Worm (Caenorhabditis elegans) whole organism, young adult: ENCODE measurements around the gene D1046.16.

Experiments used
- B0261.1 ChIP-seq: sonication (generic microtip); optimal IDR thresholded peaks from 2 replicates; lab custom pipeline; 2016; ENCODE audit warnings: mild to moderate bottlenecking, missing genetic modification characterization, moderate library complexity, missing compliant biosample characterization
- C06A6.2 ChIP-seq: fragments of 200-800 bp; sonication (Bioruptor generic); conservative IDR thresholded peaks from 2 replicates; pipeline ENCODE4 v1.3.6; 2022; ENCODE audit warnings: missing genetic modification characterization, missing compliant biosample characterization
- F22D6.2 ChIP-seq: sonication (generic microtip); optimal IDR thresholded peaks from 2 replicates; lab custom pipeline; 2016; ENCODE audit warnings: mild to moderate bottlenecking, missing genetic modification characterization, missing compliant biosample characterization
- F57A8.1 ChIP-seq: fragments of 200-800 bp; sonication (Bioruptor generic); optimal IDR thresholded peaks from 2 replicates; lab custom pipeline; 2018; ENCODE audit warnings: mild to moderate bottlenecking, missing genetic modification characterization, moderate library complexity, missing compliant biosample characterization
- K11D2.4 ChIP-seq: fragments of 200-800 bp; sonication (Bioruptor generic); IDR thresholded peaks from 2 replicates; pipeline ENCODE4 v1.3.6; 2022; ENCODE audit warnings: missing genetic modification reagents, missing genetic modification characterization, missing compliant biosample characterization
- K12H6.12 ChIP-seq: fragments of 200-800 bp; sonication (Bioruptor generic); optimal IDR thresholded peaks from 2 replicates; lab custom pipeline; 2018; ENCODE audit warnings: mild to moderate bottlenecking, missing genetic modification characterization, missing compliant biosample characterization
- Y53G8AR.9 ChIP-seq: fragments of 200-800 bp; sonication (Bioruptor generic); conservative IDR thresholded peaks from 2 replicates; pipeline ENCODE4 v1.3.6; 2022; ENCODE audit warnings: missing genetic modification reagents, missing genetic modification characterization, missing compliant biosample characterization
- Y67H2A.10 ChIP-seq: fragments of 200-800 bp; sonication (Bioruptor generic); conservative IDR thresholded peaks from 2 replicates; pipeline ENCODE4 v1.3.6; 2022; ENCODE audit warnings: missing genetic modification reagents, missing genetic modification characterization, missing compliant biosample characterization
- ZK185.1 ChIP-seq: sonication (generic microtip); optimal IDR thresholded peaks from 2 replicates; lab custom pipeline; 2016; ENCODE audit warnings: mild to moderate bottlenecking, missing genetic modification characterization, missing compliant biosample characterization; ENCODE audit not compliant: poor library complexity, severe bottlenecking
- atf-7 ChIP-seq: sonication (generic microtip); optimal IDR thresholded peaks from 2 replicates; lab custom pipeline; 2017; ENCODE audit warnings: mild to moderate bottlenecking, missing genetic modification characterization, missing compliant biosample characterization
- attf-3 ChIP-seq: fragments of 200-800 bp; sonication (Bioruptor generic); conservative IDR thresholded peaks from 2 replicates; pipeline ENCODE4 v1.3.6; 2022; ENCODE audit warnings: missing genetic modification reagents, missing genetic modification characterization, missing compliant biosample characterization
- attf-5 ChIP-seq: fragments of 200-800 bp; sonication (Bioruptor generic); optimal IDR thresholded peaks from 2 replicates; lab custom pipeline; 2018; ENCODE audit warnings: mild to moderate bottlenecking, missing genetic modification characterization, missing compliant biosample characterization
- cebp-1 ChIP-seq, 2 experiments: fragments of 200-800 bp in 1 of 2; sonication (Bioruptor generic) in 1 of 2; sonication (generic microtip) in 1 of 2; IDR thresholded peaks in 1 of 2; optimal IDR thresholded peaks in 1 of 2; 2 replicates each; pipeline versions ENCODE4 v1.3.6 to Lab custom; 2017 to 2022; ENCODE audit warnings: missing compliant biosample characterization in 2 of 2, missing genetic modification characterization in 2 of 2, mild to moderate bottlenecking in 1 of 2, missing genetic modification reagents in 1 of 2, moderate library complexity in 1 of 2
- ceh-27 ChIP-seq: fragments of 200-800 bp; sonication (Bioruptor generic); optimal IDR thresholded peaks from 2 replicates; lab custom pipeline; 2018; ENCODE audit warnings: mild to moderate bottlenecking, missing genetic modification characterization, moderate library complexity, missing compliant biosample characterization
- ceh-40 ChIP-seq: fragments of 200-800 bp; sonication (Bioruptor generic); IDR thresholded peaks from 2 replicates; pipeline ENCODE4 v1.3.6; 2022; ENCODE audit warnings: missing genetic modification characterization, missing compliant biosample characterization
- chd-7 ChIP-seq: sonication (generic microtip); optimal IDR thresholded peaks from 2 replicates; lab custom pipeline; 2016; ENCODE audit warnings: mild to moderate bottlenecking, missing genetic modification characterization, moderate library complexity, missing compliant biosample characterization
- die-1 ChIP-seq: sonication (generic microtip); optimal IDR thresholded peaks from 2 replicates; lab custom pipeline; 2016; ENCODE audit warnings: missing genotype, mild to moderate bottlenecking, missing genetic modification characterization, missing compliant biosample characterization
- egrh-3 ChIP-seq: fragments of 200-800 bp; sonication (Bioruptor generic); IDR thresholded peaks from 2 replicates; pipeline ENCODE4 v1.3.6; 2022; ENCODE audit warnings: missing genetic modification reagents, missing genetic modification characterization, missing compliant biosample characterization
- ekl-4 ChIP-seq: fragments of 200-800 bp; sonication (Bioruptor generic); IDR thresholded peaks from 2 replicates; pipeline ENCODE4 v1.3.6; 2022; ENCODE audit warnings: missing genetic modification reagents, missing genetic modification characterization, missing compliant biosample characterization
- ets-4 ChIP-seq: fragments of 200-800 bp; sonication (Bioruptor generic); optimal IDR thresholded peaks from 2 replicates; lab custom pipeline; 2018; ENCODE audit warnings: mild to moderate bottlenecking, missing genetic modification characterization, missing compliant biosample characterization
- gei-17 ChIP-seq: fragments of 200-800 bp; sonication (Bioruptor generic); optimal IDR thresholded peaks from 2 replicates; lab custom pipeline; 2018; ENCODE audit warnings: mild to moderate bottlenecking, missing genetic modification characterization, missing compliant biosample characterization
- hmg-1.2 ChIP-seq: fragments of 200-800 bp; sonication (Bioruptor generic); IDR thresholded peaks from 2 replicates; pipeline ENCODE4 v1.3.6; 2022; ENCODE audit warnings: missing genetic modification reagents, missing genetic modification characterization, missing compliant biosample characterization
- hrde-1 ChIP-seq: sonication (generic microtip); optimal IDR thresholded peaks from 2 replicates; lab custom pipeline; 2016; ENCODE audit warnings: missing genetic modification characterization, mild to moderate bottlenecking, missing compliant biosample characterization, moderate library complexity, missing genotype, missing genetic modification reagents, borderline replicate concordance
- let-607 ChIP-seq, 2 experiments: fragments of 200-800 bp in 1 of 2; sonication (Bioruptor generic) in 1 of 2; sonication (generic microtip) in 1 of 2; optimal IDR thresholded peaks; 2 replicates each; lab custom pipeline; 2016 to 2018; ENCODE audit warnings: mild to moderate bottlenecking in 2 of 2, missing compliant biosample characterization in 2 of 2, missing genetic modification characterization in 2 of 2, moderate library complexity in 2 of 2, missing genotype in 1 of 2
- lin-35 ChIP-seq, 3 experiments: fragments of 150-350 bp in 2 of 3; sonication (generic microtip) in 1 of 3; optimal IDR thresholded peaks; 2 replicates each; lab custom pipeline; 2014 to 2018; ENCODE audit warnings: missing biosample characterization in 3 of 3, missing genetic modification characterization in 3 of 3, missing genetic modification reagents in 3 of 3
- lin-40 ChIP-seq: sonication (generic microtip); optimal IDR thresholded peaks from 2 replicates; lab custom pipeline; 2016; ENCODE audit warnings: missing genetic modification characterization, mild to moderate bottlenecking, missing compliant biosample characterization, missing genotype, missing genetic modification reagents
- lsl-1 ChIP-seq: fragments of 200-800 bp; sonication (Bioruptor generic); optimal IDR thresholded peaks from 2 replicates; lab custom pipeline; 2018; ENCODE audit warnings: mild to moderate bottlenecking, missing genetic modification characterization, moderate library complexity, missing compliant biosample characterization
- mes-4 ChIP-seq: sonication (generic microtip); optimal IDR thresholded peaks from 2 replicates; lab custom pipeline; 2016; ENCODE audit warnings: missing genotype, missing genetic modification characterization, missing compliant biosample characterization
- nhr-179 ChIP-seq: sonication (generic microtip); optimal IDR thresholded peaks from 2 replicates; lab custom pipeline; 2016; ENCODE audit warnings: mild to moderate bottlenecking, missing genetic modification characterization, missing compliant biosample characterization
- nhr-80 ChIP-seq: sonication (generic microtip); optimal IDR thresholded peaks from 2 replicates; lab custom pipeline; 2016; ENCODE audit warnings: missing genetic modification characterization, missing compliant biosample characterization
- somi-1 ChIP-seq: fragments of 200-800 bp; sonication (Bioruptor generic); optimal IDR thresholded peaks from 2 replicates; lab custom pipeline; 2018; ENCODE audit warnings: mild to moderate bottlenecking, missing genetic modification characterization, missing compliant biosample characterization
- tbp1 ChIP-seq: fragments of 200-800 bp; sonication (Bioruptor generic); optimal IDR thresholded peaks from 2 replicates; lab custom pipeline; 2018; ENCODE audit warnings: mild to moderate bottlenecking, missing genetic modification characterization, missing compliant biosample characterization
- tlf-1 ChIP-seq: fragments of 200-800 bp; sonication (Bioruptor generic); optimal IDR thresholded peaks from 2 replicates; lab custom pipeline; 2018; ENCODE audit warnings: mild to moderate bottlenecking, missing genetic modification characterization, missing compliant biosample characterization
- xnd-1 ChIP-seq: sonication (generic microtip); optimal IDR thresholded peaks from 2 replicates; lab custom pipeline; 2016; ENCODE audit warnings: missing genotype, missing genetic modification reagents, missing genetic modification characterization, missing compliant biosample characterization
- ztf-22 ChIP-seq: fragments of 200-800 bp; sonication (Bioruptor generic); optimal IDR thresholded peaks from 2 replicates; lab custom pipeline; 2018; ENCODE audit warnings: mild to moderate bottlenecking, missing genetic modification characterization, moderate library complexity, missing compliant biosample characterization
- ztf-26 ChIP-seq: sonication (generic microtip); optimal IDR thresholded peaks from 2 replicates; lab custom pipeline; 2017; ENCODE audit warnings: missing genetic modification characterization, missing compliant biosample characterization
- ztf-3 ChIP-seq: fragments of 200-800 bp; sonication (Bioruptor generic); optimal IDR thresholded peaks from 2 replicates; lab custom pipeline; 2018; ENCODE audit warnings: mild to moderate bottlenecking, missing genetic modification characterization, missing compliant biosample characterization

Gene D1046.16

DNA sequence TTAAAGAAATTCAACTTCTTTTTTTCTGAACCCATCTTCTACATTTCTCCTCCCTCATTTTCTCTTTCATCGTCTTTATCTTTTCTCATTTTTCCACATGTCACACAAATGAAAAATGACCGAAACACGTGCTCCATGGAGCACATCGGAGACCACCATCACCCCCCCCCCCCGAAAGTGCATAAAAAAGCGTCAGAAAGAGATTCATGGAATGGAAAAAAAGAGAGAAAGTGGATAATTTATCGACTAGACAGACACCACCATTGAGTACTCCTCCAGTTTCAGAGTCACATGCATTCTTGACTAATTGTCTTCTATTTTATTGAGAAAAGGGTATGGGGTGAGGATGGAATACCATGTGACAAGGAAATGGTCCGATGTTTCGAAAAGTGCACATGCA lies 25.2 kb downstream of the D1046.16 start:
- TF ChIP-seq lin-35 (GFP tag; optimal IDR thresholded peaks at IDR 0.05; lab: Kevin White, UChicago) (peak in 1 of 3 experiments; percentile 17), somi-1 (GFP tag; lab: Kevin White, UChicago) (peak; percentile 13), K12H6.12 (peak; percentile 33), ets-4 (GFP tag; lab: Kevin White, UChicago) (no peak), attf-3 (GFP tag; lab: Robert Waterston, UW) (no peak), hrde-1 (tag; lab: Kevin White, UChicago) (no peak), egrh-3 (GFP tag; lab: Robert Waterston, UW) (no peak; the same call in 1 of the 2 replicates)

DNA sequence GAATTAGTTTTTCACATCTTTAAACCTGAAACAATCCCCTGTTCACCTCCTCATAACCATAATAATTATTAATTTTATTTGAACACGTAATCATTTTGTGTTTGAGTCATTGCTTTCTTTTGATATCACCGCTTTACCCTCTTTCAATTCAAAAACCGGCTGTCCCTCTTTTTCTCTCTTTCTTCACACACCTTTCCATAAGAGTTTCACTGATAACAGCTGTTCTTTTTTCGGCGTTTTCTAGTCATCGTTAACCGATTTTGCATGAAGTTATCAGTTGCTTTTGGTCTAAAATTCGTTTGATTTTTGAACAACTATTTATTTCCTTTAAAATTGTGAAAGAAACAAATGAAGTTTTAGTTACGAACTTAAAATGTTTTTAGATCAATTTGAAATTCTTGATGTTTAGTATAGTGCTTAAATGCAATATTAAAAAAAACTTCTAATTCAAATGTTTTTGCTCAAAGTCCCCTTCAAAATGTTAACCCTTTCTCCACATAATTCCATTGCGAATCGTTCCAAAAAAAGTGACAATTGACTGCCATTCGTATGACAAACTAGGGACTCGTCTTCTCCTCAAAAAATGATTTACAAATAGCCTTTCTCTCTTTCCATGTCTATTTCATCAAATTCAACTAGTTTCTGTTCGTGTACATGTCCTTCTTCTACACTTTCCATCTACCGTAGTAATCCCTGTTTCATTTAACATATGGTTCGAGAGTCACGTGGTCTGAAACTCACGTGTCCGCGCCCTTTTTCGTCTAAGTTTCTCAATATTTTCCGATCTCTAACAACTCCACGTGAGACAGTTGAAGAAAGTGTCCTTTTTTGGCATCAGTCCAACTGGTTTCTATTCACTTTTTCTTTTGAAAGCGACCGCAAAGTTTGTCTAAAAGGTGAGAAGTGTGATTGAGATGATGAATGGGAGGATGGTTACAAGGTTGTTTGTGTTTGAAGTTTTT lies 27.4 kb downstream of the D1046.16 start:
- TF ChIP-seq ekl-4 (GFP tag; lab: Robert Waterston, UW) (peak; percentile 42; the same call in 1 of the 2 replicates), cebp-1 (GFP tag; IDR thresholded peaks at IDR 0.05; lab: Robert Waterston, UW) (0 out of 2 replicates have a peak, but pooled peaks have one; percentile 29), cebp-1 (tag; optimal IDR thresholded peaks at IDR 0.05; lab: Kevin White, UChicago) (peak; percentile 82), ZK185.1 (tag; lab: Kevin White, UChicago) (no peak), chd-7 (tag; lab: Kevin White, UChicago) (peak; percentile 78), nhr-179 (tag; lab: Kevin White, UChicago) (no peak), ceh-27 (peak; percentile 70), nhr-80 (tag; lab: Kevin White, UChicago) (peak; percentile 66), xnd-1 (tag; lab: Kevin White, UChicago) (no peak), die-1 (peak; percentile 19), ztf-3 (GFP tag; lab: Kevin White, UChicago) (no peak), ztf-22 (GFP tag; lab: Kevin White, UChicago) (peak; percentile 43), atf-7 (no peak), gei-17 (GFP tag; lab: Kevin White, UChicago) (peak; percentile 50), hmg-1.2 (GFP tag; lab: Robert Waterston, UW) (peak; percentile 56), somi-1 (GFP tag; lab: Kevin White, UChicago) (peak; percentile 95), B0261.1 (tag; lab: Kevin White, UChicago) (no peak), F57A8.1 (GFP tag; lab: Kevin White, UChicago) (no peak), C06A6.2 (GFP tag; lab: Robert Waterston, UW) (peak; percentile 67), mes-4 (no peak), lin-40 (peak; percentile 94), tbp1 (GFP tag; lab: Kevin White, UChicago) (peak; percentile 45), tlf-1 (GFP tag; lab: Kevin White, UChicago) (peak; percentile 32), lsl-1 (GFP tag; lab: Kevin White, UChicago) (no peak), ztf-26 (tag; lab: Kevin White, UChicago) (peak; percentile 86), Y53G8AR.9 (GFP tag; lab: Robert Waterston, UW) (0 out of 2 replicates have a peak, but pooled peaks have one; percentile 65), Y67H2A.10 (GFP tag; lab: Robert Waterston, UW) (no peak), attf-5 (peak; percentile 62), K11D2.4 (peak; percentile 68), F22D6.2 (tag; lab: Kevin White, UChicago) (peak; percentile 69), let-607 (tag; optimal IDR thresholded peaks at IDR 0.05; lab: Kevin White, UChicago) (peak in 1 of 2 experiments; percentile 68), ceh-40 (GFP tag; lab: Robert Waterston, UW) (no peak)
